Fruit fly (Drosophila melanogaster) whole organism, embryonic: Measurements from ENCODE around the gene CG32147.

Experiments
- Aef1 ChIP-seq: fragments of 200-800 bp; sonication (Bioruptor generic); IDR thresholded peaks from 3 replicates; pipeline ENCODE4 v1.3.6; 2022; ENCODE audit warnings: missing biosample characterization, missing genetic modification characterization
- CG10209 ChIP-seq: fragments of 200-800 bp; sonication (Bioruptor generic); optimal IDR thresholded peaks from 3 replicates; lab custom pipeline; 2017; ENCODE audit warnings: missing biosample characterization, mild to moderate bottlenecking, missing genetic modification characterization, missing genetic modification reagents
- CG10267 ChIP-seq: fragments of 200-800 bp; sonication (Bioruptor generic); optimal IDR thresholded peaks from 2 replicates; lab custom pipeline; 2018; ENCODE audit warnings: missing biosample characterization, mild to moderate bottlenecking, missing genetic modification characterization, moderate library complexity
- CG11247 ChIP-seq: fragments of 200-800 bp; sonication (Bioruptor generic); IDR thresholded peaks from 2 replicates; pipeline ENCODE4 v1.3.6; 2022; ENCODE audit warnings: missing biosample characterization, missing genetic modification characterization
- CG11456 ChIP-seq: fragments of 200-800 bp; sonication (Bioruptor generic); IDR thresholded peaks from 3 replicates; pipeline ENCODE4 v1.3.6; 2022; ENCODE audit warnings: missing biosample characterization, missing genetic modification characterization
- CG12104 ChIP-seq: fragments of 200-800 bp; sonication (Bioruptor generic); optimal IDR thresholded peaks from 3 replicates; lab custom pipeline; 2016; ENCODE audit warnings: missing biosample characterization, missing genetic modification characterization
- CG15514 ChIP-seq: fragments of 200-800 bp; sonication (Bioruptor generic); optimal IDR thresholded peaks from 3 replicates; lab custom pipeline; 2017; ENCODE audit warnings: missing biosample characterization, missing genetic modification characterization, mild to moderate bottlenecking, moderate library complexity, missing genetic modification reagents
- CG17186 ChIP-seq: fragments of 200-800 bp; sonication (Bioruptor generic); optimal IDR thresholded peaks from 3 replicates; lab custom pipeline; 2017; ENCODE audit warnings: missing biosample characterization, missing genetic modification reagents, missing genetic modification characterization
- CG17361 ChIP-seq: fragments of 200-800 bp; sonication (Bioruptor generic); IDR thresholded peaks from 3 replicates; pipeline ENCODE4 v1.3.6; 2022; ENCODE audit warnings: missing biosample characterization, missing genetic modification characterization
- CG3065 ChIP-seq: fragments of 200-800 bp; sonication (Bioruptor generic); optimal IDR thresholded peaks from 2 replicates; lab custom pipeline; 2016; ENCODE audit warnings: missing biosample characterization, missing genetic modification characterization
- CG31441 ChIP-seq: fragments of 200-800 bp; sonication (Bioruptor generic); IDR thresholded peaks from 2 replicates; pipeline ENCODE4 v1.3.6; 2022; ENCODE audit warnings: missing biosample characterization, missing genetic modification characterization
- CG3838 ChIP-seq: fragments of 200-800 bp; sonication (Bioruptor generic); optimal IDR thresholded peaks from 3 replicates; lab custom pipeline; 2016; ENCODE audit warnings: missing biosample characterization, missing genetic modification characterization
- CG4854 ChIP-seq: fragments of 200-800 bp; sonication (Bioruptor generic); optimal IDR thresholded peaks from 2 replicates; lab custom pipeline; 2016; ENCODE audit warnings: missing biosample characterization, missing genetic modification characterization, inconsistent platforms
- CG6683 ChIP-seq: fragments of 200-800 bp; sonication (Bioruptor generic); optimal IDR thresholded peaks from 2 replicates; lab custom pipeline; 2017; ENCODE audit warnings: missing biosample characterization, mild to moderate bottlenecking, missing genetic modification characterization, missing genetic modification reagents
- CG6791 ChIP-seq: fragments of 200-800 bp; sonication (Bioruptor generic); IDR thresholded peaks from 3 replicates; pipeline ENCODE4 v1.3.6; 2022; ENCODE audit warnings: missing biosample characterization, missing genetic modification characterization; ENCODE audit not compliant: partially characterized antibody
- CG6854 ChIP-seq: fragments of 200-800 bp; sonication (Bioruptor generic); optimal IDR thresholded peaks from 3 replicates; lab custom pipeline; 2017; ENCODE audit warnings: missing biosample characterization, mild to moderate bottlenecking, missing genetic modification characterization
- CG9437 ChIP-seq: fragments of 200-800 bp; sonication (Bioruptor generic); optimal IDR thresholded peaks from 2 replicates; lab custom pipeline; 2018; ENCODE audit warnings: missing biosample characterization, mild to moderate bottlenecking, missing genetic modification characterization
- CG9797 ChIP-seq: fragments of 200-800 bp; sonication (Bioruptor generic); optimal IDR thresholded peaks from 3 replicates; lab custom pipeline; 2018; ENCODE audit warnings: missing biosample characterization, mild to moderate bottlenecking, missing genetic modification characterization
- Camta ChIP-seq: fragments of 200-800 bp; sonication (Bioruptor generic); optimal IDR thresholded peaks from 2 replicates; lab custom pipeline; 2016; ENCODE audit warnings: missing biosample characterization, missing genetic modification characterization
- CrebB ChIP-seq: fragments of 200-800 bp; sonication (Bioruptor generic); optimal IDR thresholded peaks from 3 replicates; lab custom pipeline; 2018; ENCODE audit warnings: missing biosample characterization, mild to moderate bottlenecking, missing genetic modification characterization
- D19B ChIP-seq: fragments of 200-800 bp; sonication (Bioruptor generic); optimal IDR thresholded peaks from 2 replicates; lab custom pipeline; 2017; ENCODE audit warnings: missing biosample characterization, mild to moderate bottlenecking, missing genetic modification characterization
- Dll ChIP-seq: fragments of 200-800 bp; sonication (Bioruptor generic); IDR thresholded peaks from 4 replicates; pipeline ENCODE4 v1.3.6; 2022; ENCODE audit warnings: missing biosample characterization, missing genetic modification characterization; ENCODE audit not compliant: partially characterized antibody
- Eip74EF ChIP-seq, 2 experiments: fragments of 200-800 bp in 1 of 2; fragments of >200 bp in 1 of 2; sonication (Bioruptor generic) in 1 of 2; optimal IDR thresholded peaks; 2 replicates each; lab custom pipeline; 2017 to 2019; ENCODE audit warnings: missing biosample characterization in 2 of 2, missing genetic modification characterization in 2 of 2, mild to moderate bottlenecking in 1 of 2, moderate library complexity in 1 of 2
- HLH54F ChIP-seq: fragments of 200-800 bp; sonication (Bioruptor generic); optimal IDR thresholded peaks from 3 replicates; lab custom pipeline; 2016; ENCODE audit warnings: missing biosample characterization, missing genetic modification characterization
- HLHmδ ChIP-seq: fragments of 200-800 bp; sonication (Bioruptor generic); optimal IDR thresholded peaks from 2 replicates; lab custom pipeline; 2018; ENCODE audit warnings: missing biosample characterization, mild to moderate bottlenecking, missing genetic modification characterization, moderate library complexity
- Hr3 ChIP-seq: fragments of 200-800 bp; sonication (Bioruptor generic); optimal IDR thresholded peaks from 3 replicates; lab custom pipeline; 2016; ENCODE audit warnings: missing biosample characterization, missing genetic modification characterization
- Hr39 ChIP-seq: fragments of >200 bp; optimal IDR thresholded peaks from 2 replicates; lab custom pipeline; 2017
- Med ChIP-seq: fragments of 200-800 bp; sonication (Bioruptor generic); peaks from one replicate; lab custom pipeline; 2016; ENCODE audit warnings: missing biosample characterization, missing genetic modification characterization, mild to moderate bottlenecking, inconsistent platforms, moderate library complexity
- Myb ChIP-seq: fragments of 200-800 bp; sonication (Bioruptor generic); optimal IDR thresholded peaks from 2 replicates; lab custom pipeline; 2016; ENCODE audit warnings: missing biosample characterization, missing genetic modification characterization
- Nf-YB ChIP-seq: fragments of 200-800 bp; sonication (Bioruptor generic); optimal IDR thresholded peaks from 3 replicates; lab custom pipeline; 2019; ENCODE audit warnings: missing biosample characterization, mild to moderate bottlenecking, missing genetic modification characterization, moderate library complexity
- NfI ChIP-seq: fragments of 200-800 bp; sonication (Bioruptor generic); optimal IDR thresholded peaks from 3 replicates; lab custom pipeline; 2018; ENCODE audit warnings: missing biosample characterization, mild to moderate bottlenecking, missing genetic modification characterization, moderate library complexity
- Spps ChIP-seq: fragments of 200-800 bp; sonication (Bioruptor generic); optimal IDR thresholded peaks from 2 replicates; lab custom pipeline; 2018; ENCODE audit warnings: missing biosample characterization, mild to moderate bottlenecking, missing genetic modification characterization
- Vsx1 ChIP-seq: fragments of 200-800 bp; sonication (Bioruptor generic); optimal IDR thresholded peaks from 2 replicates; lab custom pipeline; 2017; ENCODE audit warnings: missing biosample characterization, mild to moderate bottlenecking, missing genetic modification characterization, missing genetic modification reagents
- Xbp1 ChIP-seq: fragments of 200-800 bp; sonication (Bioruptor generic); optimal IDR thresholded peaks from 3 replicates; lab custom pipeline; 2016; ENCODE audit warnings: missing biosample characterization, mild to moderate bottlenecking, missing genetic modification characterization
- az2 ChIP-seq: fragments of 200-800 bp; sonication (Bioruptor generic); optimal IDR thresholded peaks from 3 replicates; lab custom pipeline; 2016; ENCODE audit warnings: missing biosample characterization, missing genetic modification characterization
- ci ChIP-seq: fragments of 200-800 bp; sonication (Bioruptor generic); IDR thresholded peaks from 3 replicates; pipeline ENCODE4 v1.3.6; 2022; ENCODE audit warnings: missing biosample characterization, missing genetic modification characterization
- crc ChIP-seq: fragments of 200-800 bp; sonication (Bioruptor generic); optimal IDR thresholded peaks from 2 replicates; lab custom pipeline; 2016; ENCODE audit warnings: missing biosample characterization, missing genetic modification characterization
- dan ChIP-seq: fragments of 200-800 bp; sonication (Bioruptor generic); IDR thresholded peaks from 2 replicates; pipeline ENCODE4 v1.3.6; 2022; ENCODE audit warnings: missing biosample characterization, missing genetic modification characterization
- esg ChIP-seq: fragments of 200-800 bp; sonication (Bioruptor generic); conservative IDR thresholded peaks from 2 replicates; pipeline ENCODE4 v1.3.6; 2022; ENCODE audit warnings: missing biosample characterization, missing genetic modification characterization
- kah ChIP-seq: fragments of 200-800 bp; sonication (Bioruptor generic); optimal IDR thresholded peaks from 2 replicates; lab custom pipeline; 2018; ENCODE audit warnings: missing biosample characterization, mild to moderate bottlenecking, missing genetic modification characterization
- ken ChIP-seq: fragments of 200-800 bp; sonication (Bioruptor generic); IDR thresholded peaks from 3 replicates; pipeline ENCODE4 v1.3.6; 2022; ENCODE audit warnings: missing biosample characterization, missing genetic modification characterization
- peb ChIP-seq: fragments of 200-800 bp; sonication (Bioruptor generic); IDR thresholded peaks from 2 replicates; pipeline ENCODE4 v1.3.6; 2022; ENCODE audit warnings: missing biosample characterization, missing genetic modification characterization
- pnt ChIP-seq: fragments of 200-800 bp; sonication (Bioruptor generic); optimal IDR thresholded peaks from 3 replicates; lab custom pipeline; 2016; ENCODE audit warnings: missing biosample characterization, missing genetic modification characterization
- row ChIP-seq: fragments of 200-800 bp; sonication (Bioruptor generic); IDR thresholded peaks from 3 replicates; pipeline ENCODE4 v1.3.6; 2022; ENCODE audit warnings: missing biosample characterization, missing genetic modification characterization
- sd ChIP-seq: fragments of 200-800 bp; sonication (Bioruptor generic); optimal IDR thresholded peaks from 3 replicates; lab custom pipeline; 2018; ENCODE audit warnings: missing biosample characterization, mild to moderate bottlenecking, missing genetic modification characterization, moderate library complexity
- seq ChIP-seq: fragments of 200-800 bp; sonication (Bioruptor generic); IDR thresholded peaks from 2 replicates; pipeline ENCODE4 v1.3.6; 2022; ENCODE audit warnings: missing biosample characterization, missing genetic modification characterization
- slbo ChIP-seq: fragments of 200-800 bp; sonication (Bioruptor generic); IDR thresholded peaks from 2 replicates; pipeline ENCODE4 v1.3.6; 2022; ENCODE audit warnings: missing biosample characterization, missing genetic modification characterization
- sug ChIP-seq: fragments of 200-800 bp; optimal IDR thresholded peaks from 2 replicates; lab custom pipeline; 2019; ENCODE audit warnings: missing biosample characterization, mild to moderate bottlenecking, missing genetic modification characterization, moderate library complexity
- zfh1 ChIP-seq: fragments of 200-800 bp; sonication (Bioruptor generic); IDR thresholded peaks from 3 replicates; pipeline ENCODE4 v1.3.6; 2022; ENCODE audit warnings: missing biosample characterization, missing genetic modification characterization

The CG32147 gene

dm6 chr3L:15158330-15159114 lies 14.7 kb upstream of the CG32147 start, which contains the start of the genes Msh6 and Prp31 (continued):
- no peak for TF ChIP-seq Eip74EF (GFP tag; optimal IDR thresholded peaks at IDR 0.05; lab: Kevin White, UChicago)
- TF ChIP-seq slbo (GFP tag; lab: Robert Waterston, UW), result peak; percentile 79
- peak; percentile 36 for TF ChIP-seq crc
- TF ChIP-seq CG11247 (GFP tag; lab: Robert Waterston, UW), result no peak
- peak; percentile 7 for TF ChIP-seq kah (GFP tag; lab: Kevin White, UChicago)
- peak; percentile 59; the same call in 1 of the 2 replicates for TF ChIP-seq CG31441
- TF ChIP-seq CG15514 (GFP tag; lab: Kevin White, UChicago), result peak; percentile 14
- TF ChIP-seq CG9797, result peak; percentile 31
- TF ChIP-seq CG17186 (GFP tag; lab: Kevin White, UChicago), result peak; percentile 3
- peak; percentile 69 for TF ChIP-seq HLH54F
- TF ChIP-seq Hr3 (GFP tag; lab: Kevin White, UChicago), result peak; percentile 83
- peak; percentile 22 for TF ChIP-seq CG4854 (GFP tag; lab: Kevin White, UChicago)
- TF ChIP-seq peb (GFP tag; lab: Robert Waterston, UW), result no peak
- peak; percentile 75 for TF ChIP-seq Camta (GFP tag; lab: Kevin White, UChicago)
- TF ChIP-seq CG3838 (GFP tag; lab: Kevin White, UChicago), result no peak
- no peak for TF ChIP-seq sd
- TF ChIP-seq CrebB, result no peak
- no peak for TF ChIP-seq Hr39
- no peak for TF ChIP-seq Dll (GFP tag; lab: Robert Waterston, UW)
- TF ChIP-seq CG10209 (GFP tag; lab: Kevin White, UChicago), result peak; percentile 72
- peak; percentile 64 for TF ChIP-seq CG12104 (GFP tag; lab: Kevin White, UChicago)
- peak; percentile 79 for TF ChIP-seq esg (GFP tag; lab: Robert Waterston, UW)
- TF ChIP-seq pnt, result peak; percentile 39
- no peak for TF ChIP-seq CG6791
- peak; percentile 78 for TF ChIP-seq az2
- TF ChIP-seq D19B, result peak; percentile 61
- TF ChIP-seq ken (GFP tag; lab: Robert Waterston, UW), result peak; percentile 39; the same call in 1 of the 3 replicates
- TF ChIP-seq CG10267 (tag; lab: Kevin White, UChicago), result peak; percentile 71
- TF ChIP-seq row, result peak; percentile 82
- TF ChIP-seq Spps, result peak; percentile 47
- TF ChIP-seq CG11456 (GFP tag; lab: Robert Waterston, UW), result no peak
- TF ChIP-seq NfI (GFP tag; lab: Kevin White, UChicago), result peak; percentile 68
- TF ChIP-seq HLHmδ (GFP tag; lab: Kevin White, UChicago), result no peak
- peak; percentile 75 for TF ChIP-seq sug (tag; lab: Kevin White, UChicago)
- peak; percentile 80 for TF ChIP-seq Xbp1
- peak; percentile 82 for TF ChIP-seq CG17361 (GFP tag; lab: Robert Waterston, UW)
- no peak for TF ChIP-seq CG6683 (GFP tag; lab: Kevin White, UChicago)
- 0 out of 2 replicates have a peak, but pooled peaks have one; percentile 33 for TF ChIP-seq seq
- peak; percentile 53 for TF ChIP-seq Med (GFP tag; lab: Kevin White, UChicago)
- TF ChIP-seq ci (GFP tag; lab: Robert Waterston, UW), result 0 out of 3 replicates have a peak, but pooled peaks have one; percentile 46
- TF ChIP-seq zfh1 (GFP tag; lab: Robert Waterston, UW), result peak; percentile 53; the same call in 1 of the 3 replicates
- TF ChIP-seq CG6854 (GFP tag; lab: Kevin White, UChicago), result no peak
- TF ChIP-seq CG9437, result peak; percentile 65
- TF ChIP-seq Vsx1 (GFP tag; lab: Kevin White, UChicago), result no peak
- TF ChIP-seq Myb (GFP tag; lab: Kevin White, UChicago), result peak; percentile 44
- no peak for TF ChIP-seq dan (GFP tag; lab: Robert Waterston, UW)
- TF ChIP-seq Nf-YB (GFP tag; lab: Kevin White, UChicago), result peak; percentile 48
- TF ChIP-seq CG3065 (GFP tag; lab: Kevin White, UChicago), result no peak
- TF ChIP-seq Aef1 (GFP tag; lab: Robert Waterston, UW), result peak; percentile 72; the same call in 2 of the 3 replicates
